Worm (Caenorhabditis elegans) whole organism, midembryonic: ENCODE data around the gene M117.3.

Experiments used
- cog-1 ChIP-seq: sonication (generic microtip); optimal IDR thresholded peaks from 2 replicates; lab custom pipeline; 2016; ENCODE audit warnings: missing genetic modification characterization, missing compliant biosample characterization
- flt-1 ChIP-seq: fragments of 200-800 bp; sonication (Bioruptor generic); IDR thresholded peaks from 2 replicates; pipeline ENCODE4 v1.3.6; 2022; ENCODE audit warnings: missing genetic modification characterization, missing compliant biosample characterization
- klf-2 ChIP-seq: fragments of 200-800 bp; sonication (Bioruptor generic); conservative IDR thresholded peaks from 2 replicates; pipeline ENCODE4 v1.3.6; 2022; ENCODE audit warnings: missing genetic modification reagents, missing genetic modification characterization, missing compliant biosample characterization
- med-1 ChIP-seq: sonication (generic microtip); optimal IDR thresholded peaks from 2 replicates; lab custom pipeline; 2017; ENCODE audit warnings: missing genetic modification characterization, mild to moderate bottlenecking, missing compliant biosample characterization, antibody characterized with exemption, missing genetic modification reagents; ENCODE audit not compliant: insufficient read depth
- tab-1 ChIP-seq: fragments of 200-800 bp; sonication (Bioruptor generic); IDR thresholded peaks from 2 replicates; pipeline ENCODE4 v1.3.6; 2022; ENCODE audit warnings: missing genetic modification characterization, missing compliant biosample characterization
- ztf-23 ChIP-seq: fragments of 200-800 bp; sonication (Bioruptor generic); IDR thresholded peaks from 2 replicates; pipeline ENCODE4 v1.3.6; 2022; ENCODE audit warnings: missing genetic modification reagents, missing genetic modification characterization, missing compliant biosample characterization

DNA sequence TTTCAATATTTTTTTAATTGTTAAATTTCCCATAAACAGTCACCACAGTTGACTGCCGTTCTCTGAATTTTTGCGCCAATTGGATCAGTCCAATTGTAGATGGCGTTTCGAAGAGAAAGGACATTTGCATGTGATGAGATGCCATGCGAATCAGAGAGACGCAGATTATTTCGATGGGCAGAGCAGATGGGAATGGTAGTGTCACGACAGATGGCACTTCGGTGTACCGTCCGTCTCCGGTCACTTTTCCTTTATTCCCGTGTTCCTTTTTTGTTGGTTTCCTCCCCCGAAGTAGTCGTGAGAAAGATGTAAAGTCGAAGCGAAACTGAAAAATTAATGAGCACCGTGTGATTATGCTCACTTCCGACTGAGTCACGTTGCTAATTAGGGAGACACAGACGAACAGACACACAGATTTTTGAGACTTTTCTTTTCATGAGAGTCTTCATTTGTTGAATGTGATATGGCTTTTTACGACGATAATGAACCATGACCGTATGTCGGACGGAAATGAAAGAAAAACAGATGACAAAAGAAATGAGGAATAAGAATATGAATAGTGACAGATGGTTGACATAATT, 45.7 kb downstream of the M117.3 start:
- TF ChIP-seq ztf-23 (GFP tag; lab: Robert Waterston, UW), result no peak
- no peak for TF ChIP-seq cog-1
- TF ChIP-seq flt-1 (GFP tag; lab: Robert Waterston, UW), result no peak
- TF ChIP-seq med-1 (GFP tag; lab: Kevin White, UChicago), result no peak
- TF ChIP-seq klf-2 (GFP tag; lab: Robert Waterston, UW), result no peak
- TF ChIP-seq tab-1 (GFP tag; lab: Robert Waterston, UW), result no peak
